Worm (Caenorhabditis elegans): ENCODE results near the gene R08A2.9.

DNA sequence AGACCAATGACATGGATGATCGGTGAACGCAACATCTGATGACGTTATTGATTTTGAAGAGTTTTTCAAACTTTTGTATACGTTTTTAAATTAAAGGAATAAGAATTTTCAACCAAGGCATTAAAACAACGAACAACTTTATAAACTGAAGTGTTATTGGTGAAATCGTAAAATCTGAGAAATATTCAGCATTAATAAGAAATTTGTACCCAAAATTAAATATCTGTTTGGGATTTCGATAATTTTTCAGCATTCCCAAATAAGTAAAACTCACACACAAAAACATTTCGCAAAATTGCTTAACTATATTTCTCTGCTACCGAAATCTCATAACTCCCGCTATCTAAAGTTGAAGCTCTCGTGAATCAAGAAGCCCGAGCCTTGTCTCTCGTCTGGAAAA, 48.5 kb upstream of the R08A2.9 start:
- no peak for TF ChIP-seq ama-1 (optimal IDR thresholded peaks at IDR 0.05)
- no peak for TF ChIP-seq ceh-13 (GFP tag; optimal IDR thresholded peaks at IDR 0.05)
- no peak for TF ChIP-seq B0310.2 (tag; optimal IDR thresholded peaks at IDR 0.05)
- TF ChIP-seq pes-1 (GFP tag; IDR thresholded peaks at IDR 0.05): no peak
- no peak for TF ChIP-seq ceh-36 (tag; optimal IDR thresholded peaks at IDR 0.05)
- no peak for TF ChIP-seq tbx-37 (GFP tag; conservative IDR thresholded peaks at IDR 0.05)
- no peak for TF ChIP-seq hnd-1 (tag; optimal IDR thresholded peaks at IDR 0.05)
- no peak for TF ChIP-seq ets-7 (tag; optimal IDR thresholded peaks at IDR 0.05)
- no peak for TF ChIP-seq tbx-11 (GFP tag; IDR thresholded peaks at IDR 0.05)
- no peak for TF ChIP-seq aly-1 (tag; optimal IDR thresholded peaks at IDR 0.05)
- TF ChIP-seq hmbx-1 (tag; optimal IDR thresholded peaks at IDR 0.05): no peak
